Worm (Caenorhabditis elegans) whole organism, L2 larva: Measurements from ENCODE around the gene wrm-1.

Experiments used
- R02D3.7 ChIP-seq: fragments of 150-350 bp; optimal IDR thresholded peaks from 2 replicates; lab custom pipeline; 2014; ENCODE audit warnings: missing biosample characterization, missing genetic modification characterization
- aly-2 ChIP-seq: fragments of 150-350 bp; optimal IDR thresholded peaks from 2 replicates; lab custom pipeline; 2014; ENCODE audit warnings: missing biosample characterization, missing genetic modification characterization
- blmp-1 ChIP-seq: sonication (generic microtip); optimal IDR thresholded peaks from 2 replicates; lab custom pipeline; 2017; ENCODE audit warnings: missing genetic modification characterization, mild to moderate bottlenecking, missing compliant biosample characterization, antibody characterized with exemption, moderate library complexity; ENCODE audit not compliant: insufficient read depth
- ceh-82 ChIP-seq: fragments of 150-350 bp; optimal IDR thresholded peaks from 2 replicates; lab custom pipeline; 2014; ENCODE audit warnings: missing biosample characterization, missing genetic modification characterization
- elt-1 ChIP-seq: fragments of 150-350 bp; optimal IDR thresholded peaks from 2 replicates; lab custom pipeline; 2014; ENCODE audit warnings: missing biosample characterization, missing genetic modification characterization
- fos-1 ChIP-seq: fragments of 150-350 bp; optimal IDR thresholded peaks from 2 replicates; lab custom pipeline; 2014; ENCODE audit warnings: missing biosample characterization, missing genetic modification characterization
- lin-11 ChIP-seq: fragments of 150-350 bp; sonication (generic microtip); optimal IDR thresholded peaks from 2 replicates; lab custom pipeline; 2014; ENCODE audit warnings: missing biosample characterization, missing genetic modification characterization, inconsistent platforms, mixed read lengths
- mdl-1 ChIP-seq, 2 experiments: fragments of 150-350 bp in 1 of 2; sonication (generic microtip) in 1 of 2; optimal IDR thresholded peaks; 2 replicates each; lab custom pipeline; 2017; ENCODE audit warnings: missing biosample characterization in 2 of 2, missing genetic modification characterization in 2 of 2
- nhr-10 ChIP-seq: sonication (generic microtip); optimal IDR thresholded peaks from 2 replicates; lab custom pipeline; 2017; ENCODE audit warnings: missing biosample characterization, missing genetic modification characterization
- nhr-12 ChIP-seq: fragments of 150-350 bp; optimal IDR thresholded peaks from 2 replicates; lab custom pipeline; 2014; ENCODE audit warnings: missing biosample characterization, missing genetic modification characterization
- nhr-21 ChIP-seq: fragments of 150-350 bp; optimal IDR thresholded peaks from 2 replicates; lab custom pipeline; 2014; ENCODE audit warnings: missing biosample characterization, missing genetic modification characterization
- nhr-77 ChIP-seq: fragments of 150-350 bp; optimal IDR thresholded peaks from 2 replicates; lab custom pipeline; 2014; ENCODE audit warnings: missing biosample characterization, missing genetic modification characterization
- unc-62 ChIP-seq: fragments of 150-350 bp; optimal IDR thresholded peaks from 2 replicates; lab custom pipeline; 2014; ENCODE audit warnings: missing biosample characterization, missing genetic modification reagents, missing genetic modification characterization

ce11 chrIII:5732925-5733324 is 10.3 kb downstream of the wrm-1 start, which contains the start of gene B0244.17:
- no peak for TF ChIP-seq mdl-1 (tag; optimal IDR thresholded peaks at IDR 0.05; lab: Kevin White, UChicago)
- no peak for TF ChIP-seq blmp-1
- no peak for TF ChIP-seq aly-2
- TF ChIP-seq nhr-12 (tag; lab: Kevin White, UChicago), result no peak
- TF ChIP-seq nhr-77 (tag; lab: Kevin White, UChicago), result no peak
- no peak for TF ChIP-seq ceh-82
- no peak for TF ChIP-seq lin-11 (tag; lab: Kevin White, UChicago)
- no peak for TF ChIP-seq nhr-21 (tag; lab: Kevin White, UChicago)
- TF ChIP-seq nhr-10 (tag; lab: Kevin White, UChicago), result no peak
- TF ChIP-seq fos-1, result peak; percentile 73
- TF ChIP-seq R02D3.7 (tag; lab: Kevin White, UChicago), result no peak
- TF ChIP-seq unc-62 (GFP tag; lab: Kevin White, UChicago), result no peak
- no peak for TF ChIP-seq elt-1 (tag; lab: Kevin White, UChicago)
